Worm (Caenorhabditis elegans): ENCODE measurements around the gene Y53F4B.11.

DNA sequence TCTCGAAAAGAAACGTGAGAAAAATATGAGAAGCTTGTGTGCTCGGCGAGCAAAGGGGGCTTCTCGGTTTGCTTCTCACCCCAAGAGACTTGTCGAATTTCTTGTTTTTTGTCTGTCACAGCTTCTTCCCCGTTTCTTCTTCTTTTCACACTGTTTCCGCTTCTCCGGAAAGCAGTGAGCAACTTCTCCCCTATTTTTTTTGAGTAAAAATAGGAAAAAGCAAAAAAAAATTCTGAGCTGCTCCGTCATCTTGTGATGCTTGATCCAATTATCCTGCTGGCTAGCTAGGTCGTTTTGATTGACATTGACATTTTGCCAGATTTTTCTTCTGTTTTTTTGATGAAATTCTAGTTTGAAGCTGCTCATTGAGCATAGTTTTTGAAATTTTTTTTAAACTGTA is 3.8 kb downstream of the Y53F4B.11 start, which contains the start of gene Y53F4B.51:
- TF ChIP-seq nhr-90 (tag; optimal IDR thresholded peaks at IDR 0.05; ENCODE audit: poor library complexity) (no peak), lin-13 (GFP tag; optimal IDR thresholded peaks at IDR 0.05) (no peak), ces-1 (GFP tag; optimal IDR thresholded peaks at IDR 0.05) (no peak), lsy-2 (tag; optimal IDR thresholded peaks at IDR 0.05) (no peak), ama-1 (optimal IDR thresholded peaks at IDR 0.05) (no peak), elt-3 (tag; optimal IDR thresholded peaks at IDR 0.05) (no peak), nhr-77 (tag; optimal IDR thresholded peaks at IDR 0.05) (no peak), lin-35 (GFP tag; optimal IDR thresholded peaks at IDR 0.05) (no peak), zag-1 (tag; optimal IDR thresholded peaks at IDR 0.05) (no peak), pag-3 (tag; optimal IDR thresholded peaks at IDR 0.05; ENCODE audit: borderline replicate concordance, insufficient read depth) (no peak), hlh-4 (tag; optimal IDR thresholded peaks at IDR 0.05) (no peak), ztf-4 (tag; optimal IDR thresholded peaks at IDR 0.05) (no peak)

All from whole organism, L1 larva.